Fruit fly (Drosophila melanogaster) whole organism, wandering third instar larva: ENCODE data around the gene CG7080.

ENCODE experiments used
- Abd-B ChIP-seq: fragments of >200 bp; optimal IDR thresholded peaks from 2 replicates; lab custom pipeline; 2017; ENCODE audit warnings: missing biosample characterization, missing genetic modification characterization
- CG32264 ChIP-seq: fragments of 200-800 bp; sonication (Bioruptor generic); optimal IDR thresholded peaks from 2 replicates; lab custom pipeline; 2016; ENCODE audit warnings: missing biosample characterization, missing genetic modification characterization
- CG9705 ChIP-seq: fragments of 200-800 bp; sonication (Bioruptor generic); optimal IDR thresholded peaks from 2 replicates; lab custom pipeline; 2018; ENCODE audit warnings: missing biosample characterization, mild to moderate bottlenecking, missing genetic modification characterization
- CrebA ChIP-seq: fragments of 200-800 bp; sonication (Bioruptor generic); optimal IDR thresholded peaks from 2 replicates; lab custom pipeline; 2016; ENCODE audit warnings: missing biosample characterization, mild to moderate bottlenecking, missing genetic modification characterization, borderline replicate concordance
- Dfd ChIP-seq: fragments of >200 bp; optimal IDR thresholded peaks from 2 replicates; lab custom pipeline; 2017; ENCODE audit warnings: missing biosample characterization, missing genetic modification characterization
- Dif ChIP-seq: fragments of 200-275, 200-300 bp; sonication (Bioruptor generic); optimal IDR thresholded peaks from 2 replicates; lab custom pipeline; 2018; ENCODE audit warnings: missing biosample characterization, missing genetic modification characterization; ENCODE audit not compliant: partially characterized antibody
- GATAd ChIP-seq: sonication (Bioruptor generic); optimal IDR thresholded peaks from 2 replicates; lab custom pipeline; 2016; ENCODE audit warnings: missing biosample characterization, missing genetic modification characterization
- HLH106 ChIP-seq: fragments of 200-800 bp; optimal IDR thresholded peaks from 3 replicates; lab custom pipeline; 2019; ENCODE audit warnings: missing biosample characterization, mild to moderate bottlenecking, missing genetic modification characterization, moderate library complexity
- Hnf4 ChIP-seq: fragments of 200-800 bp; sonication (Bioruptor generic); optimal IDR thresholded peaks from 2 replicates; lab custom pipeline; 2016; ENCODE audit warnings: missing biosample characterization, mild to moderate bottlenecking, missing genetic modification characterization
- Hr78 ChIP-seq: fragments of >200 bp; optimal IDR thresholded peaks from 2 replicates; lab custom pipeline; 2017; ENCODE audit warnings: missing biosample characterization, missing genetic modification characterization
- Hr83 ChIP-seq: fragments of 200-300 bp; sonication (Bioruptor generic); optimal IDR thresholded peaks from 2 replicates; lab custom pipeline; 2016; ENCODE audit warnings: missing biosample characterization, mild to moderate bottlenecking, missing genetic modification characterization, moderate library complexity; ENCODE audit not compliant: poor library complexity, severe bottlenecking
- Jra ChIP-seq: sonication (Bioruptor generic); optimal IDR thresholded peaks from 2 replicates; lab custom pipeline; 2016; ENCODE audit warnings: missing biosample characterization, missing genetic modification characterization
- Mio ChIP-seq: sonication (Bioruptor generic); optimal IDR thresholded peaks from 2 replicates; lab custom pipeline; 2016; ENCODE audit warnings: missing biosample characterization, missing genetic modification characterization
- Myc ChIP-seq: fragments of >200 bp; optimal IDR thresholded peaks from 2 replicates; lab custom pipeline; 2017
- N ChIP-seq: fragments of >200 bp; optimal IDR thresholded peaks from 2 replicates; lab custom pipeline; 2018; ENCODE audit warnings: missing biosample characterization, missing external identifiers, missing genetic modification characterization
- OdsH ChIP-seq: fragments of 200-800 bp; sonication (Bioruptor generic); optimal IDR thresholded peaks from 2 replicates; lab custom pipeline; 2016; ENCODE audit warnings: missing biosample characterization, mild to moderate bottlenecking, missing genetic modification characterization
- Rel ChIP-seq, 2 experiments: fragments of 200-800 bp; sonication (Bioruptor generic) in 1 of 2; optimal IDR thresholded peaks; 2 replicates in 1 of 2; 3 replicates in 1 of 2; lab custom pipeline; 2016 to 2019; ENCODE audit warnings: mild to moderate bottlenecking in 2 of 2, missing biosample characterization in 2 of 2, missing genetic modification characterization in 2 of 2, moderate library complexity in 1 of 2
- Sp1 ChIP-seq: fragments of 200-800 bp; sonication (Bioruptor generic); optimal IDR thresholded peaks from 3 replicates; lab custom pipeline; 2019; ENCODE audit warnings: missing biosample characterization, mild to moderate bottlenecking, missing genetic modification characterization, moderate library complexity
- Vsx2 ChIP-seq: fragments of 200-300, 225-300 bp; sonication (Bioruptor generic); optimal IDR thresholded peaks from 2 replicates; lab custom pipeline; 2018; ENCODE audit warnings: missing biosample characterization, missing genetic modification characterization; ENCODE audit not compliant: partially characterized antibody
- br ChIP-seq: fragments of 200-800 bp; sonication (Bioruptor generic); optimal IDR thresholded peaks from 2 replicates; lab custom pipeline; 2016; ENCODE audit warnings: missing biosample characterization, missing genetic modification characterization
- brk ChIP-seq: fragments of 200-800 bp; sonication (Bioruptor generic); optimal IDR thresholded peaks from 2 replicates; lab custom pipeline; 2016; ENCODE audit warnings: missing biosample characterization, mild to moderate bottlenecking, missing genetic modification characterization
- dl ChIP-seq, 2 experiments: fragments of 175-275, 200-275 bp in 1 of 2; fragments of 200-275 bp in 1 of 2; sonication (Bioruptor generic); optimal IDR thresholded peaks; lab custom pipeline; 2018; ENCODE audit warnings: mild to moderate bottlenecking in 2 of 2, missing biosample characterization in 2 of 2, missing genetic modification characterization in 2 of 2, moderate library complexity in 2 of 2; ENCODE audit not compliant: partially characterized antibody in 2 of 2, insufficient read depth in 1 of 2
- dmrt93B ChIP-seq: fragments of 200-800 bp; sonication (Bioruptor generic); optimal IDR thresholded peaks from 2 replicates; lab custom pipeline; 2018; ENCODE audit warnings: missing biosample characterization, mild to moderate bottlenecking, missing genetic modification characterization
- dsf ChIP-seq: sonication (Bioruptor generic); optimal IDR thresholded peaks from 2 replicates; lab custom pipeline; 2016; ENCODE audit warnings: missing biosample characterization, missing genetic modification characterization, borderline replicate concordance
- ey ChIP-seq: fragments of 200-800 bp; sonication (Bioruptor generic); optimal IDR thresholded peaks from 2 replicates; lab custom pipeline; 2016; ENCODE audit warnings: missing biosample characterization, missing genetic modification characterization
- foxo ChIP-seq, 2 experiments: fragments of 200-800 bp; sonication (Bioruptor generic); optimal IDR thresholded peaks; 2 replicates in 1 of 2; 3 replicates in 1 of 2; lab custom pipeline; 2016 to 2017; ENCODE audit warnings: missing biosample characterization in 2 of 2, missing genetic modification characterization in 2 of 2
- fru ChIP-seq: fragments of 200-800 bp; sonication (Bioruptor generic); optimal IDR thresholded peaks from 3 replicates; lab custom pipeline; 2016; ENCODE audit warnings: missing biosample characterization, mild to moderate bottlenecking, missing genetic modification characterization
- h ChIP-seq: fragments of 200-800 bp; sonication (Bioruptor generic); optimal IDR thresholded peaks from 3 replicates; lab custom pipeline; 2016; ENCODE audit warnings: missing biosample characterization, mild to moderate bottlenecking, missing genetic modification characterization
- jim ChIP-seq: fragments of 175-275, 200-325 bp; sonication (Bioruptor generic); optimal IDR thresholded peaks from 2 replicates; lab custom pipeline; 2016; ENCODE audit warnings: missing biosample characterization, mild to moderate bottlenecking, missing genetic modification characterization
- lola ChIP-seq: fragments of >200 bp; optimal IDR thresholded peaks from 2 replicates; lab custom pipeline; 2017; ENCODE audit warnings: missing biosample characterization, missing genetic modification characterization
- pan ChIP-seq: fragments of >200 bp; optimal IDR thresholded peaks from 2 replicates; lab custom pipeline; 2017
- psq ChIP-seq: fragments of 200-800 bp; sonication (Bioruptor generic); optimal IDR thresholded peaks from 3 replicates; lab custom pipeline; 2017; ENCODE audit warnings: missing biosample characterization, mild to moderate bottlenecking, missing genetic modification characterization, moderate library complexity
- rgr ChIP-seq: fragments of 200-800 bp; sonication (Bioruptor generic); optimal IDR thresholded peaks from 3 replicates; lab custom pipeline; 2016; ENCODE audit warnings: missing biosample characterization, mild to moderate bottlenecking, missing genetic modification characterization
- sage ChIP-seq: fragments of 200-800 bp; sonication (Bioruptor generic); optimal IDR thresholded peaks from 2 replicates; lab custom pipeline; 2016; ENCODE audit warnings: missing biosample characterization, mild to moderate bottlenecking, missing genetic modification characterization
- sv ChIP-seq: fragments of 200-800 bp; sonication (Bioruptor generic); optimal IDR thresholded peaks from 3 replicates; lab custom pipeline; 2016; ENCODE audit warnings: missing biosample characterization, missing genetic modification characterization
- tai ChIP-seq: sonication (Bioruptor generic); optimal IDR thresholded peaks from 2 replicates; lab custom pipeline; 2016; ENCODE audit warnings: missing biosample characterization, missing genetic modification characterization
- usp ChIP-seq: fragments of >200 bp; optimal IDR thresholded peaks from 2 replicates; lab custom pipeline; 2017; ENCODE audit warnings: missing biosample characterization, missing genetic modification characterization
- woc ChIP-seq: sonication (Bioruptor generic); optimal IDR thresholded peaks from 2 replicates; lab custom pipeline; 2016; ENCODE audit warnings: missing biosample characterization, mild to moderate bottlenecking, missing genetic modification characterization

CG7080 gene

dm6 chr3R:22323994-22324393, 5.1 kb upstream of the CG7080 start, which contains the start of gene CG34377:
Gene CG34377, minus strand, starts transcription at chr3R:22324094.
- TF ChIP-seq Hnf4 = no peak
- TF ChIP-seq CrebA (GFP tag; lab: Kevin White, UChicago) = no peak
- TF ChIP-seq dsf (GFP tag; lab: Kevin White, UChicago) = no peak
- TF ChIP-seq dl (GFP tag; optimal IDR thresholded peaks at IDR 0.05; lab: Kevin White, UChicago; ENCODE audit: insufficient read depth in 1 of 2, partially characterized antibody in 2 of 2) = no peak
- TF ChIP-seq sv (GFP tag; lab: Kevin White, UChicago) = no peak
- TF ChIP-seq OdsH = no peak
- no peak for TF ChIP-seq h (GFP tag; lab: Kevin White, UChicago)
- no peak for TF ChIP-seq sage (GFP tag; lab: Kevin White, UChicago)
- TF ChIP-seq jim (GFP tag; lab: Kevin White, UChicago) = no peak
- TF ChIP-seq GATAd (GFP tag; lab: Kevin White, UChicago) = no peak
- no peak for TF ChIP-seq Rel (GFP tag; optimal IDR thresholded peaks at IDR 0.05; lab: Kevin White, UChicago)
- no peak for TF ChIP-seq Rel (tag; optimal IDR thresholded peaks at IDR 0.05; lab: Kevin White, UChicago)
- TF ChIP-seq Vsx2 (GFP tag; lab: Kevin White, UChicago) = no peak
- no peak for TF ChIP-seq pan (lab: Kevin White, UChicago)
- no peak for TF ChIP-seq Abd-B
- no peak for TF ChIP-seq rgr (GFP tag; lab: Kevin White, UChicago)

dm6 chr3R:22324736-22325135, 4.4 kb upstream of the CG7080 start:
- TF ChIP-seq Dfd (GFP tag; lab: Kevin White, UChicago) = no peak
- no peak for TF ChIP-seq CG9705
- TF ChIP-seq CrebA (GFP tag; lab: Kevin White, UChicago) = no peak
- TF ChIP-seq woc = no peak
- peak; percentile 12 for TF ChIP-seq fru (GFP tag; lab: Kevin White, UChicago)
- TF ChIP-seq Hnf4 = no peak
- TF ChIP-seq sv (GFP tag; lab: Kevin White, UChicago) = no peak
- TF ChIP-seq dmrt93B (GFP tag; lab: Kevin White, UChicago) = peak; percentile 15
- TF ChIP-seq sage (GFP tag; lab: Kevin White, UChicago) = no peak
- no peak for TF ChIP-seq Myc (lab: Kevin White, UChicago)
- no peak for TF ChIP-seq lola (GFP tag; lab: Kevin White, UChicago)
- peak; percentile 20 for TF ChIP-seq h (GFP tag; lab: Kevin White, UChicago)
- TF ChIP-seq rgr (GFP tag; lab: Kevin White, UChicago) = peak; percentile 19
- TF ChIP-seq HLH106 (tag; lab: Kevin White, UChicago) = peak; percentile 44
- no peak for TF ChIP-seq br (GFP tag; lab: Kevin White, UChicago)
- TF ChIP-seq Mio (GFP tag; lab: Kevin White, UChicago) = no peak
- TF ChIP-seq CG32264 (GFP tag; lab: Kevin White, UChicago) = no peak
- TF ChIP-seq ey (GFP tag; lab: Kevin White, UChicago) = no peak
- no peak for TF ChIP-seq Rel (GFP tag; optimal IDR thresholded peaks at IDR 0.05; lab: Kevin White, UChicago)
- no peak for TF ChIP-seq Rel (tag; optimal IDR thresholded peaks at IDR 0.05; lab: Kevin White, UChicago)
- no peak for TF ChIP-seq dsf (GFP tag; lab: Kevin White, UChicago)
- TF ChIP-seq usp (GFP tag; lab: Kevin White, UChicago) = no peak
- no peak for TF ChIP-seq N (GFP tag; lab: Kevin White, UChicago)
- TF ChIP-seq jim (GFP tag; lab: Kevin White, UChicago) = no peak
- TF ChIP-seq Abd-B = no peak
- TF ChIP-seq Jra (GFP tag; lab: Kevin White, UChicago) = no peak
- TF ChIP-seq dl (GFP tag; optimal IDR thresholded peaks at IDR 0.05; lab: Kevin White, UChicago; ENCODE audit: insufficient read depth in 1 of 2, partially characterized antibody in 2 of 2) = no peak
- no peak for TF ChIP-seq Hr78 (GFP tag; lab: Kevin White, UChicago)
- no peak for TF ChIP-seq brk (GFP tag; lab: Kevin White, UChicago)
- no peak for TF ChIP-seq Hr83 (GFP tag; lab: Kevin White, UChicago)
- no peak for TF ChIP-seq GATAd (GFP tag; lab: Kevin White, UChicago)
- TF ChIP-seq Vsx2 (GFP tag; lab: Kevin White, UChicago) = no peak
- TF ChIP-seq Dif (GFP tag; lab: Kevin White, UChicago) = no peak
- TF ChIP-seq pan (lab: Kevin White, UChicago) = no peak
- peak; percentile 42 for TF ChIP-seq psq (GFP tag; lab: Kevin White, UChicago)
- TF ChIP-seq tai (GFP tag; lab: Kevin White, UChicago) = no peak
- TF ChIP-seq OdsH = no peak
- TF ChIP-seq foxo (GFP tag; optimal IDR thresholded peaks at IDR 0.05; lab: Kevin White, UChicago) = peak in 1 of 2 experiments; percentile 35
- peak; percentile 22 for TF ChIP-seq Sp1 (GFP tag; lab: Kevin White, UChicago)
